Worm (Caenorhabditis elegans): ENCODE data around the gene T10D4.19.

DNA sequence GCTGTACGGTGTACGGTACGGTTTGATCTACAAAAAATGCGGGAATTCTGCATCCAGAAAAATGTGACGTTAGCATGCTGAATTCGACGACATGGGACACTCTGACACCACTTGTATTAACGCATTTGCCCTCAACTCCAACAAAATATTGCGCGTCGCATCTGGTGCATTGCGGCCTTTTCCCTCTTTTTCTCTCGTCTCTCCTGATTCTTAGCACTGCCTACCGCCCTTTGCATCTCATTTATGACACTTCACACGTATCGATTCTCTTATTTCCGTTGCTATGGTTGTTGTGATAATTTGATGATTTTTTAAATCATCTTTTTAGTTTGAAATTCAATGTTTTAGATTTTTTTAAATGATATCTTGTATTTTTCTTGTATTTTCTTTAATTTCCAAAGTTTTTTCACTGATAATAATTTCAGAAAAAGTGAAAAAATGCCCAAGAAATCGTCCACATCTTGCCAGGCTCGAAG is 32.8 kb upstream of the T10D4.19 start, which contains the start of gene T10D4.6:
- TF ChIP-seq pha-4 (tag; optimal IDR thresholded peaks at IDR 0.05) (no peak), ceh-2 (tag; optimal IDR thresholded peaks at IDR 0.05) (peak; percentile 0), unc-86 (tag; optimal IDR thresholded peaks at IDR 0.05) (no peak), nhr-11 (tag; optimal IDR thresholded peaks at IDR 0.05) (no peak), pag-3 (tag; optimal IDR thresholded peaks at IDR 0.05; ENCODE audit: borderline replicate concordance) (no peak), K09A11.1 (tag; optimal IDR thresholded peaks at IDR 0.05; ENCODE audit: insufficient read depth) (no peak), T23F11.4 (GFP tag; optimal IDR thresholded peaks at IDR 0.05) (no peak), madf-2 (tag; optimal IDR thresholded peaks at IDR 0.05) (no peak), unc-3 (GFP tag; conservative IDR thresholded peaks at IDR 0.05) (no peak), unc-3 (tag; optimal IDR thresholded peaks at IDR 0.05) (no peak), elt-2 (tag; optimal IDR thresholded peaks at IDR 0.05) (no peak)

Data from whole organism, late embryonic.